Fruit fly (Drosophila melanogaster) whole organism, embryonic: ENCODE data around the gene Syt12.

Experiments
- CG10209 ChIP-seq: fragments of 200-800 bp; sonication (Bioruptor generic); optimal IDR thresholded peaks from 3 replicates; lab custom pipeline; 2017; ENCODE audit warnings: missing biosample characterization, mild to moderate bottlenecking, missing genetic modification characterization, missing genetic modification reagents
- CG10321 ChIP-seq: fragments of 200-800 bp; sonication (Bioruptor generic); IDR thresholded peaks from 2 replicates; pipeline ENCODE4 v1.3.6; 2022; ENCODE audit warnings: missing biosample characterization, missing genetic modification characterization
- CG17385 ChIP-seq: fragments of 200-800 bp; sonication (Bioruptor generic); optimal IDR thresholded peaks from 3 replicates; lab custom pipeline; 2018; ENCODE audit warnings: missing biosample characterization, mild to moderate bottlenecking, missing genetic modification characterization
- CG1792 ChIP-seq: fragments of 200-800 bp; sonication (Bioruptor generic); optimal IDR thresholded peaks from 2 replicates; lab custom pipeline; 2016; ENCODE audit warnings: missing biosample characterization, missing genetic modification characterization
- CG1832 ChIP-seq: fragments of 200-800 bp; sonication (Bioruptor generic); optimal IDR thresholded peaks from 2 replicates; lab custom pipeline; 2017; ENCODE audit warnings: missing biosample characterization, mild to moderate bottlenecking, missing genetic modification characterization, inconsistent platforms
- CG18476 ChIP-seq: fragments of 200-800 bp; sonication (Bioruptor generic); optimal IDR thresholded peaks from 2 replicates; lab custom pipeline; 2016; ENCODE audit warnings: missing biosample characterization, mild to moderate bottlenecking, missing genetic modification characterization
- CG18599 ChIP-seq: fragments of 200-800 bp; sonication (Bioruptor generic); optimal IDR thresholded peaks from 3 replicates; lab custom pipeline; 2017; ENCODE audit warnings: missing biosample characterization, missing genetic modification characterization, mild to moderate bottlenecking, moderate library complexity, missing genetic modification reagents
- CG2116 ChIP-seq: fragments of 200-800 bp; sonication (Bioruptor generic); optimal IDR thresholded peaks from 3 replicates; lab custom pipeline; 2018; ENCODE audit warnings: missing biosample characterization, mild to moderate bottlenecking, missing genetic modification characterization
- CG2712 ChIP-seq: fragments of 200-800 bp; optimal IDR thresholded peaks from 3 replicates; lab custom pipeline; 2019; ENCODE audit warnings: missing biosample characterization, mild to moderate bottlenecking, missing genetic modification characterization, moderate library complexity
- CG32532 ChIP-seq: fragments of 200-800 bp; sonication (Bioruptor generic); IDR thresholded peaks from 2 replicates; pipeline ENCODE4 v1.3.6; 2022; ENCODE audit warnings: missing biosample characterization, missing genetic modification characterization
- CG3847 ChIP-seq: fragments of 200-800 bp; sonication (Bioruptor generic); IDR thresholded peaks from 2 replicates; pipeline ENCODE4 v1.3.6; 2022; ENCODE audit warnings: missing biosample characterization, missing genetic modification characterization
- CG42726 ChIP-seq: fragments of 200-800 bp; sonication (Bioruptor generic); IDR thresholded peaks from 2 replicates; pipeline ENCODE4 v1.3.6; 2022; ENCODE audit warnings: missing biosample characterization, missing genetic modification characterization; ENCODE audit not compliant: partially characterized antibody
- CG4404 ChIP-seq: fragments of 200-800 bp; sonication (Bioruptor generic); IDR thresholded peaks from 2 replicates; pipeline ENCODE4 v1.3.6; 2022; ENCODE audit warnings: missing biosample characterization, missing genetic modification characterization
- CG5245 ChIP-seq: fragments of 200-800 bp; sonication (Bioruptor generic); optimal IDR thresholded peaks from 3 replicates; lab custom pipeline; 2016; ENCODE audit warnings: missing biosample characterization, missing genetic modification characterization
- CG9215 ChIP-seq: fragments of 200-800 bp; sonication (Bioruptor generic); IDR thresholded peaks from 2 replicates; pipeline ENCODE4 v1.3.6; 2022; ENCODE audit warnings: missing biosample characterization, missing genetic modification characterization
- CG9609 ChIP-seq: fragments of 200-800 bp; sonication (Bioruptor generic); optimal IDR thresholded peaks from 3 replicates; lab custom pipeline; 2016; ENCODE audit warnings: missing biosample characterization, missing genetic modification characterization
- CG9797 ChIP-seq: fragments of 200-800 bp; sonication (Bioruptor generic); optimal IDR thresholded peaks from 3 replicates; lab custom pipeline; 2018; ENCODE audit warnings: missing biosample characterization, mild to moderate bottlenecking, missing genetic modification characterization
- CG9817 ChIP-seq: fragments of 200-800 bp; sonication (Bioruptor generic); optimal IDR thresholded peaks from 2 replicates; lab custom pipeline; 2018; ENCODE audit warnings: missing biosample characterization, mild to moderate bottlenecking, missing genetic modification characterization, moderate library complexity
- CG9876 ChIP-seq: fragments of 200-800 bp; sonication (Bioruptor generic); optimal IDR thresholded peaks from 2 replicates; lab custom pipeline; 2016; ENCODE audit warnings: missing biosample characterization, missing genetic modification characterization
- CoRest ChIP-seq: fragments of 200-800 bp; sonication (Bioruptor generic); optimal IDR thresholded peaks from 3 replicates; lab custom pipeline; 2018; ENCODE audit warnings: missing biosample characterization, mild to moderate bottlenecking, missing genetic modification characterization, moderate library complexity
- Dll ChIP-seq: fragments of 200-800 bp; sonication (Bioruptor generic); IDR thresholded peaks from 4 replicates; pipeline ENCODE4 v1.3.6; 2022; ENCODE audit warnings: missing biosample characterization, missing genetic modification characterization; ENCODE audit not compliant: partially characterized antibody
- Dref ChIP-seq: fragments of 200-800 bp; sonication (Bioruptor generic); IDR thresholded peaks from 2 replicates; pipeline ENCODE4 v1.3.6; 2022; ENCODE audit warnings: missing biosample characterization, missing genetic modification characterization
- Fer1 ChIP-seq: fragments of 200-800 bp; sonication (Bioruptor generic); optimal IDR thresholded peaks from 2 replicates; lab custom pipeline; 2017; ENCODE audit warnings: missing biosample characterization, mild to moderate bottlenecking, missing genetic modification characterization
- HmgD ChIP-seq: fragments of 200-800 bp; sonication (Bioruptor generic); optimal IDR thresholded peaks from 3 replicates; lab custom pipeline; 2016; ENCODE audit warnings: missing biosample characterization, missing genetic modification characterization
- Hr51 ChIP-seq, 2 experiments: fragments of 200-800 bp; sonication (Bioruptor generic); optimal IDR thresholded peaks; 2 replicates in 1 of 2; 3 replicates in 1 of 2; lab custom pipeline; 2016 to 2018; ENCODE audit warnings: missing biosample characterization in 2 of 2, missing genetic modification characterization in 2 of 2, mild to moderate bottlenecking in 1 of 2, moderate library complexity in 1 of 2
- Kr ChIP-seq: fragments of 200-800 bp; sonication (Bioruptor generic); optimal IDR thresholded peaks from 2 replicates; lab custom pipeline; 2017; ENCODE audit warnings: missing biosample characterization, mild to moderate bottlenecking, missing genetic modification characterization
- Lpt ChIP-seq: fragments of >200 bp; optimal IDR thresholded peaks from 2 replicates; lab custom pipeline; 2018; ENCODE audit warnings: missing biosample characterization, missing genetic modification characterization
- NC2α ChIP-seq: fragments of 200-800 bp; sonication (Bioruptor generic); optimal IDR thresholded peaks from 2 replicates; lab custom pipeline; 2016; ENCODE audit warnings: missing biosample characterization, missing genetic modification characterization
- NK7.1 ChIP-seq: fragments of 200-800 bp; sonication (Bioruptor generic); optimal IDR thresholded peaks from 3 replicates; lab custom pipeline; 2016; ENCODE audit warnings: missing biosample characterization, missing genetic modification characterization
- Scr ChIP-seq: fragments of 200-800 bp; sonication (Bioruptor generic); IDR thresholded peaks from 2 replicates; pipeline ENCODE4 v1.3.6; 2022; ENCODE audit warnings: missing biosample characterization, missing genetic modification characterization; ENCODE audit not compliant: partially characterized antibody
- Six4 ChIP-seq: fragments of 200-800 bp; sonication (Bioruptor generic); optimal IDR thresholded peaks from 2 replicates; lab custom pipeline; 2016; ENCODE audit warnings: missing biosample characterization, missing genetic modification characterization
- Sry-δ ChIP-seq: fragments of 200-800 bp; sonication (Bioruptor generic); optimal IDR thresholded peaks from 2 replicates; lab custom pipeline; 2016; ENCODE audit warnings: missing biosample characterization, missing genetic modification characterization
- Trl ChIP-seq, 3 experiments: fragments of >200 bp in 2 of 3; fragments of 200-800 bp in 1 of 3; sonication (Bioruptor generic) in 1 of 3; optimal IDR thresholded peaks; 2 replicates in 1 of 3; 3 replicates in 2 of 3; lab custom pipeline; 2016 to 2017; ENCODE audit warnings: missing biosample characterization in 1 of 3, missing genetic modification characterization in 1 of 3
- chn ChIP-seq: fragments of 200-800 bp; sonication (Bioruptor generic); optimal IDR thresholded peaks from 2 replicates; lab custom pipeline; 2016; ENCODE audit warnings: missing biosample characterization, missing genetic modification characterization
- crol ChIP-seq: fragments of 200-800 bp; sonication (Bioruptor generic); IDR thresholded peaks from 2 replicates; pipeline ENCODE4 v1.3.6; 2022; ENCODE audit warnings: missing biosample characterization, missing genetic modification characterization
- en ChIP-seq: fragments of 200-800 bp; sonication (Bioruptor generic); optimal IDR thresholded peaks from 2 replicates; lab custom pipeline; 2016; ENCODE audit warnings: missing biosample characterization, missing genetic modification characterization
- gce ChIP-seq: fragments of 200-800 bp; sonication (Bioruptor generic); IDR thresholded peaks from 3 replicates; pipeline ENCODE4 v1.3.6; 2022; ENCODE audit warnings: missing biosample characterization, missing genetic modification characterization
- ken ChIP-seq: fragments of 200-800 bp; sonication (Bioruptor generic); IDR thresholded peaks from 3 replicates; pipeline ENCODE4 v1.3.6; 2022; ENCODE audit warnings: missing biosample characterization, missing genetic modification characterization
- lbe ChIP-seq: fragments of 200-800 bp; sonication (Bioruptor generic); optimal IDR thresholded peaks from 2 replicates; lab custom pipeline; 2016; ENCODE audit warnings: missing biosample characterization, mild to moderate bottlenecking, missing genetic modification characterization
- nerfin-1 ChIP-seq: fragments of 200-800 bp; sonication (Bioruptor generic); optimal IDR thresholded peaks from 3 replicates; lab custom pipeline; 2019; ENCODE audit warnings: missing biosample characterization, mild to moderate bottlenecking, missing genetic modification characterization, moderate library complexity
- pita ChIP-seq: fragments of 200-800 bp; sonication (Bioruptor generic); optimal IDR thresholded peaks from 2 replicates; lab custom pipeline; 2017; ENCODE audit warnings: missing biosample characterization, mild to moderate bottlenecking, missing genetic modification characterization
- ranshi ChIP-seq: fragments of 200-800 bp; sonication (Bioruptor generic); IDR thresholded peaks from 2 replicates; pipeline ENCODE4 v1.3.6; 2022; ENCODE audit warnings: missing biosample characterization, missing genetic modification characterization
- scrt ChIP-seq: fragments of 200-800 bp; sonication (Bioruptor generic); optimal IDR thresholded peaks from 2 replicates; lab custom pipeline; 2018; ENCODE audit warnings: missing biosample characterization, mild to moderate bottlenecking, missing genetic modification characterization, moderate library complexity
- slbo ChIP-seq: fragments of 200-800 bp; sonication (Bioruptor generic); IDR thresholded peaks from 2 replicates; pipeline ENCODE4 v1.3.6; 2022; ENCODE audit warnings: missing biosample characterization, missing genetic modification characterization
- so ChIP-seq: fragments of 200-800 bp; sonication (Bioruptor generic); IDR thresholded peaks from 3 replicates; pipeline ENCODE4 v1.3.6; 2022; ENCODE audit warnings: missing biosample characterization, missing genetic modification characterization
- stwl ChIP-seq: fragments of 200-800 bp; sonication (Bioruptor generic); optimal IDR thresholded peaks from 3 replicates; lab custom pipeline; 2018; ENCODE audit warnings: missing biosample characterization, mild to moderate bottlenecking, missing genetic modification characterization, moderate library complexity
- tin ChIP-seq: fragments of 200-800 bp; sonication (Bioruptor generic); optimal IDR thresholded peaks from 3 replicates; lab custom pipeline; 2016; ENCODE audit warnings: missing biosample characterization, missing genetic modification characterization
- tll ChIP-seq, 2 experiments: fragments of 200-800 bp in 1 of 2; fragments of >200 bp in 1 of 2; sonication (Bioruptor generic) in 1 of 2; optimal IDR thresholded peaks; 2 replicates each; lab custom pipeline; 2017 to 2019; ENCODE audit warnings: missing biosample characterization in 2 of 2, missing genetic modification characterization in 2 of 2, mild to moderate bottlenecking in 1 of 2, moderate library complexity in 1 of 2
- vfl ChIP-seq: fragments of 200-800 bp; sonication (Bioruptor generic); optimal IDR thresholded peaks from 2 replicates; lab custom pipeline; 2016; ENCODE audit warnings: missing biosample characterization, missing genetic modification characterization

Syt12 gene

DNA sequence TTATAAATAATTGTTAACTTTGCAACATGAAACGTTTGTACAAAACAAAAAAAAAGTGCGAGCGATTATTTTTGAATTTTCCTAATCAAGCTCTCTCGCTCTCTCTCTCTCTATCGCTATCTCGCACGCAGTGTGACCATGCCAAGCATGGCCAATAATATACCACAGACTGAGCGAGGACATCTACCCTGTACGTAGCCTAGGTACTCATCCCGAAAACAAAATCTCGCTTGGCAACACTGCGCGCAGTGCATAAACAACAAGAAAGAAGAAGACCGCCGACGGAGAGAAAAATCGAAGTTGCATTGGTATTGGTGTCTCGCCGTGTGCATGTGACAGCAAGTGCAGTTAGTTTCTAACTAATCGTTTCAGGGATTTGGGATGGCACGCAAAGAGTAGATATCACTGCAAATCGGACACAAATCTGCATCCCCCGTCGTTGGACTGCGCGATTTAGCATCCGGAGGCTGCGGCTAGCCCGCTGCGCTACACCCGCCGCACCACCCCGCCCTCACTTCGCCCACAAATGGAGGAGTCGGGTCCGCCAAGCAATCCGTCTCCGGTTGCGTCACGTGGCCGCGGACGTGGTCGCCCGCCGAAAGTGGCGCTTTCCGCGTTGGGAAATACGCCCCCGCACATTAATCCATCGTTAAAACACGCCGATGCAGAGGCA, 54.0 kb downstream of the Syt12 start, which contains the start of the genes CG1998 and Set2:
Gene CG1998 (minus strand): TSS at position 134 of the 673 bp plus-strand sequence.
Gene Set2 (plus strand): TSS at position 302 of the 673 bp plus-strand sequence.
- TF ChIP-seq CG10209 (no peak), ranshi (GFP tag; lab: Robert Waterston, UW) (no peak), CG32532 (GFP tag; lab: Robert Waterston, UW) (peak; percentile 45; the same call in 1 of the 2 replicates), ken (GFP tag; lab: Robert Waterston, UW) (peak; percentile 57; the same call in 2 of the 3 replicates), CG9609 (GFP tag; lab: Kevin White, UChicago) (peak; percentile 38), Kr (GFP tag; lab: Kevin White, UChicago) (no peak), Dll (0 out of 4 replicates have a peak, but pooled peaks have one; percentile 41), CG4404 (GFP tag; lab: Robert Waterston, UW) (no peak), CG9797 (GFP tag; lab: Kevin White, UChicago) (peak; percentile 94), HmgD (peak; percentile 69), tll (GFP tag; optimal IDR thresholded peaks at IDR 0.05; lab: Kevin White, UChicago) (peak in 1 of 2 experiments; percentile 45), CG18476 (GFP tag; lab: Kevin White, UChicago) (no peak), Hr51 (GFP tag; optimal IDR thresholded peaks at IDR 0.05; lab: Kevin White, UChicago) (no peak), Fer1 (GFP tag; lab: Kevin White, UChicago) (peak; percentile 52), stwl (tag; lab: Kevin White, UChicago) (peak; percentile 92), tin (peak; percentile 25), crol (peak; percentile 92), lbe (GFP tag; lab: Kevin White, UChicago) (no peak), CG5245 (GFP tag; lab: Kevin White, UChicago) (no peak), Dref (GFP tag; lab: Robert Waterston, UW) (peak; percentile 60), CG1792 (GFP tag; lab: Kevin White, UChicago) (no peak), pita (GFP tag; lab: Kevin White, UChicago) (peak; percentile 85), so (peak; percentile 27; the same call in 1 of the 3 replicates), CG9876 (GFP tag; lab: Kevin White, UChicago) (peak; percentile 5), nerfin-1 (peak; percentile 41), gce (GFP tag; lab: Robert Waterston, UW) (no peak), CG17385 (GFP tag; lab: Kevin White, UChicago) (peak; percentile 98), Sry-δ (GFP tag; lab: Kevin White, UChicago) (peak; percentile 72), CG18599 (GFP tag; lab: Kevin White, UChicago) (no peak), Trl (optimal IDR thresholded peaks at IDR 0.05; lab: Kevin White, UChicago) (peak in 1 of 2 experiments; percentile 61), Trl (GFP tag; optimal IDR thresholded peaks at IDR 0.05; lab: Kevin White, UChicago) (peak; percentile 27), Six4 (GFP tag; lab: Kevin White, UChicago) (no peak), en (no peak), NK7.1 (GFP tag; lab: Kevin White, UChicago) (no peak), CG3847 (GFP tag; lab: Robert Waterston, UW) (peak; percentile 88), CG10321 (GFP tag; lab: Robert Waterston, UW) (peak; percentile 82), CG9817 (tag; lab: Kevin White, UChicago) (peak; percentile 11), Lpt (GFP tag; lab: Kevin White, UChicago) (no peak), NC2α (GFP tag; lab: Kevin White, UChicago) (peak; percentile 26), CG9215 (peak; percentile 85), chn (GFP tag; lab: Kevin White, UChicago) (peak; percentile 40), vfl (peak; percentile 10), CG1832 (GFP tag; lab: Kevin White, UChicago) (peak; percentile 89), CoRest (peak; percentile 57), Scr (peak; percentile 27; the same call in 1 of the 2 replicates), CG2712 (tag; lab: Kevin White, UChicago) (peak; percentile 51), CG42726 (GFP tag; lab: Robert Waterston, UW) (peak; percentile 60; the same call in 1 of the 2 replicates), scrt (GFP tag; lab: Kevin White, UChicago) (no peak), CG2116 (peak; percentile 68), slbo (GFP tag; lab: Robert Waterston, UW) (peak; percentile 29; the same call in 1 of the 2 replicates)
